Worm (Caenorhabditis elegans): ENCODE results near the gene pan-1.

DNA sequence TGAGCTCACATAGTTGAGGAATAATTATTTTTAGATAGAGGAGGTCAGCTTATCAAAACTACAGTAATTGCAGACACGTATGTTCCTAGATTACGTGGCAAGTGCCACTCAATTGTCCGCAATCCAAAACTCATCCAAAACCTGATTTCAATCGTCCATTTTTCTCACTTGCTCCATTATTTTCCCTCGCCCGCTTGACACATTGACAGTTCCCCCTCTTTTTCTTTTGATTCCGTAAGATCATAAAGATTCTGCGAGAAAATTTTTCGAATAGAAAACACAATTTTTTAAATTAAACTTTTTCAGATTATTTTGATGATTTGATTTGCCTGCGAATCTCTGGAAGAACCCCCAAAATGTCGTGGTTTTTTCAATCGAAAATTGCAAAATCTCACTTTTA is 13.8 kb upstream of the pan-1 start, which contains the start of gene M88.4:
- TF ChIP-seq K09A11.1 (tag; optimal IDR thresholded peaks at IDR 0.05; ENCODE audit: insufficient read depth) (no peak), hlh-6 (tag; optimal IDR thresholded peaks at IDR 0.05) (no peak), fkh-10 (GFP tag; optimal IDR thresholded peaks at IDR 0.05) (no peak)

Measured in whole organism, late embryonic.